Worm (Caenorhabditis elegans): Measurements from ENCODE around the gene F16H6.4.

Gene F16H6.4

DNA sequence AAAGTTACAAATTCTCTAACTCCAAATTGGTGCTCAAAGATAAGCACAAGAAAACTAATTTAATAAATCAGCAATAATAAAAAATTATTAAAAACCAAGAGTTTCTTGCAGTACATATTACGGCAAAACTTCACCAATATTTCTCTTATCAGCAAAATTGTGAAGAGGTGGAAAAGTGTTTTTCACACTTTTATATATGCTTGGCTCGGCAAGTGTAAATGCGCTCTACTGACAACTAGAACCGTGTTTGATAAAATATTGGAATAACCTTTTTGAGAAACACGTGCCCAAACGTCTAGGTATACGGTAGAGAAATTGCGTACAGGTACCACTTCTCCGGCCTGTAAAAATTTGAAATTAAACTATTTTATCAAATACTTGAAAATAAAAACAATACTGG lies 42.8 kb downstream of the F16H6.4 start, which contains the start of gene R10E8.8:
R10E8.8 (minus strand) TSS at position 343 of the 400 bp plus-strand sequence.
- TF ChIP-seq lin-32 (GFP tag; optimal IDR thresholded peaks at IDR 0.05) (no peak), nhr-237 (tag; optimal IDR thresholded peaks at IDR 0.05) (no peak), flh-1 (GFP tag; optimal IDR thresholded peaks at IDR 0.05) (no peak), nhr-76 (tag; optimal IDR thresholded peaks at IDR 0.05) (no peak)

DNA sequence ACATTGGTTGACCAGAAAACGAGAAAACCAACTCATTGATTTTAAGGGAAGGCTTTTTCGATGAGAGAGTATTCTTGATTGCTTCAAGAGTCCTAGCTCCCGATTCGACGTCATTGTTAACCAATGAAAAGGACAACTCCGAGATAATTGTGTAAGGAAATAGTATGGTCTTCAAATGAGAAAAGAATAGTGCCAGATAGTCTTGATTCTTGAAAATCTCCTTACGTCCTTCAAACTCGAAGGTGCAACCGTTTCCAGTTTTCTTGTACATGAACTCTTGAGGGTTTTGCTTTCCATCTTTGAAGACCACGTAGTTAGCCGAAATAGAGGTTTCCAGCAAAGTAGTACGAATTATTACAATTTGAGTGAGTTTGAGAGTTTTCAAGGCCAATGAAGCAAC lies 44.7 kb downstream of the F16H6.4 start:
- TF ChIP-seq ces-1 (GFP tag; optimal IDR thresholded peaks at IDR 0.05) (no peak), M03D4.4 (tag; optimal IDR thresholded peaks at IDR 0.05) (no peak), mep-1 (tag; optimal IDR thresholded peaks at IDR 0.05) (no peak)

DNA sequence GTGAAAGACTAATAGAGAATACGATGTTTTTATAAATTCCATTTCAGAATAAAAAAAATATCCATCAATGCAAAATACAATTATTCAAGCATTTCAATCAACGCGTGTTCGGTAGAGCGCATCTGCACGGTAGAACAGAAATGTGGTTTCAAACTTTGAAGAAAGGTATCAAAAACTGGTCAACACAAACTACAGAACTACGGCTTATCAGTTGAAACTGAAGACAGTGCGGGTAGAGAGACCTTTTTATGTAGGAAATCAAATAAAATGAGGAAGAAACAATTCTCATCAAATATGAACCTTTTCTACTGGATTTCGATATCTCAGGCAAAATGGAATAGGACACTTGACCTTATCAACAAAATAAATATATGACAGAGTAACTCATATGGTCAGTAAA lies 45.9 kb downstream of the F16H6.4 start:
- TF ChIP-seq drap-1 (GFP tag; optimal IDR thresholded peaks at IDR 0.05) = no peak
- TF ChIP-seq elt-3 (tag; optimal IDR thresholded peaks at IDR 0.05) = no peak
- no peak for TF ChIP-seq nhr-28 (tag; optimal IDR thresholded peaks at IDR 0.05)

DNA sequence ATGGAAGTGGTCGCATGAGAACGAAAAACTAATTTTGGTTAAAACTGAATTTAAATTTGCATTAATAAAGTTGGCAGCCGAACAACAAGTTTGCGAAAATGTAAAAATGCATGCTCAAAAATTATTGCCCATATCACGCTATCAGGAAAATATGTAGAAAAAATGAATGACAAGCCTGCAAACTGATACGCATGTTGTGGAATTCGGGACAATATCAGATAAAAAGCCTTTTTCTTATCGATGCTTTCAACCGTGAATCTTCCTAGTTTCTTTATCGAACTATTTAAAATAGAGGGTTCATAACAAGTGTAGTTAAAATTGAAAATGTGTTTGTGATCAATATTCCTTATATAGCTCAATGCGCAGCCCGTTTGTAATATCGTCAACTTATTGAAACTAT lies 47.6 kb downstream of the F16H6.4 start:
- no peak for TF ChIP-seq bed-3 (GFP tag; optimal IDR thresholded peaks at IDR 0.05)
- no peak for TF ChIP-seq lin-13 (tag; optimal IDR thresholded peaks at IDR 0.05)
- no peak for TF ChIP-seq blmp-1 (tag; optimal IDR thresholded peaks at IDR 0.05)
- TF ChIP-seq sem-2 (GFP tag; optimal IDR thresholded peaks at IDR 0.05) = no peak
- no peak for TF ChIP-seq sptf-1 (tag; optimal IDR thresholded peaks at IDR 0.05)
- no peak for TF ChIP-seq lsy-2 (tag; optimal IDR thresholded peaks at IDR 0.05)
- TF ChIP-seq lin-32 (GFP tag; optimal IDR thresholded peaks at IDR 0.05) = no peak

DNA sequence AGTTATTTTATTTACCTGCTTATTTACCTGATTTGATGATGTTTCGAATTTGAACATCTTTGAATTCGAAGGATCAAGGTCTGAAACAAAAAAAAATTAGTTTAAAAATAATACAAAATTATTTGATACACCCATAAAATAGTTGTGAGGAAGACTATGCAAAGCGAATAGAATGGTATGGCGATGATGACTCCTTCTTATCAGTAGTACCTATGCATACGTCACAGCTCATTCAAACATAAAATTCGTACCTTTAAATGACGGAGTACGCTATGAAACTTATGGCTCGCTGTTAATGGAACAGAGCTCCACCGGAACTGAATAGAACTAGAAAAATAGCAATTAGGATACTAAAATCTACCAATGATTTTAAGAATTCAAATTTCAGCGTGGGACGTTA lies 53.7 kb downstream of the F16H6.4 start, which contains the start of gene R10E8.1:
R10E8.1 (minus strand) TSS at position 178 of the 400 bp plus-strand sequence.
- TF ChIP-seq blmp-1 (tag; optimal IDR thresholded peaks at IDR 0.05) (no peak), mls-2 (tag; optimal IDR thresholded peaks at IDR 0.05) (no peak), hlh-1 (tag; optimal IDR thresholded peaks at IDR 0.05) (no peak), nhr-237 (tag; optimal IDR thresholded peaks at IDR 0.05) (no peak), zip-8 (tag; optimal IDR thresholded peaks at IDR 0.05) (no peak), ceh-83 (GFP tag; optimal IDR thresholded peaks at IDR 0.05) (no peak), nhr-76 (tag; optimal IDR thresholded peaks at IDR 0.05) (no peak), tbx-8 (GFP tag; optimal IDR thresholded peaks at IDR 0.05) (no peak), sptf-1 (tag; optimal IDR thresholded peaks at IDR 0.05) (no peak), lsy-2 (tag; optimal IDR thresholded peaks at IDR 0.05) (no peak), mab-5 (tag; optimal IDR thresholded peaks at IDR 0.05) (no peak)

DNA sequence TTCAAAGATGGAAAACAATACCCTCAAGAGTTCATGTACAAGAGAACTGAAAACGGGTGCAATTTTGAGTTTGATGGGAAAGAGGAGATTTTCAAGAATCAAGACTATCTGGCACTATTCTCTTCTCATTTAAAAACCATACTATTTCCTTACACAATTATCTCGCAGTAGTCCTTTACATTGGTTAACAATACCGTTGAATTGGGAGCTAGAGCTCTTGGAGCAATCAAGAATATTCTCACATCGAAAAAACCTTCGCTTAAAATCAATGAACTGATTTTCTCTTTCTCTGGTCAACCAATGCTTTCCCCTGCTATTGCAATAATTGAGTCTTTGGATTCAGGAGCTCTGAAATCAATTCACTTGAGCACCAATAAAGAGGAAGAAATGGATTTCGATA lies 55.0 kb downstream of the F16H6.4 start, which contains the start of gene R10E8.2:
R10E8.2 (plus strand) TSS at position 301 of the 400 bp plus-strand sequence.
- TF ChIP-seq unc-62 (GFP tag; optimal IDR thresholded peaks at IDR 0.05) = no peak

DNA sequence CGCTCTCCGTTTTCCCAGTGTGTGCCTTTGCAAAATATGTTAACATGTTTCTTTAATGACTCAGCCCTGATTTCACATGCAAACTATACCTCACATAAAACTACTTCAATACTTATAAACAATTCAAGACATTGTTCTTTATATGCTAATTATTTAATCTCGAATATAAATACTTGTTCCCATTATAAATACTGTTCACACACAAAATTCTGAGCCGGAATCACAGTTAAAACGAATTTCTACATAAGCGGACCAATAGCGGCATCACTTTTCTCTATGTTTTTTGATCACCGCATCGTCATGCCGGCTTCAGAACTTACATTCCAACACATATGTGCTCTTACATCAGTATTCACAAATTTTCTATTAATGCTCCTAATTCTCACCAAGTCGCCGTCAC lies 56.0 kb downstream of the F16H6.4 start, which contains the start of gene R10E8.5:
R10E8.5 (plus strand) TSS at position 301 of the 400 bp plus-strand sequence.
- no peak for TF ChIP-seq elt-1 (tag; optimal IDR thresholded peaks at IDR 0.05; ENCODE audit: borderline replicate concordance, insufficient read depth)

Data from whole organism, mixed stage, embryonic.